Worm (Caenorhabditis elegans): Measurements from ENCODE around the gene F54C9.14.

Gene F54C9.14

DNA sequence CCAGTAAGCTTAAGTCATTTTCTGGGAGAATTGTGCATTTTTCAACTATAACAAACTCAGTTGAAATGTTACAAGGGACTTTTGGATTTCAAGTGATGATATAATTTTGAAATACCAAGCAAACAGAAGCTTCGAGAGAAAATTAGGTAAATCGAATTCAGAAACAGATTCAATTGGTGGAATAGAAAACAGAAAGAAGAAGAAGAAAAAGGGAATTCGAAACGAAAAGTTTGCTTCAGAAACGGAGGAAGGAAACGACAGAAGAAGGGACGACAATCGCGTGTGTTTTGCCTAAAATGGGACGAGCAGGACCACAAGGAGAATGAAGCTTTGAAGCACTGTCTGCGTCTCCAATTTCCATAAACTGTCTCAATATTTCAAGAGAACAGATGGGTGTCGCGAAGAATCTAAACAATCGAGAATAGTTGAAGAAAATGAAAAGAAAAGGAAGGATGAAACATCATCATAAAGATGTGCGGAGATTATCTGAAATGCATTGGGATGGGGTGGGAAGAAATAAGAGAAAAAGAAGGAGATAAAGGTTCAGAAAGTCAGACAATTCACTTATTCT, 25.6 kb downstream of the F54C9.14 start:
- TF ChIP-seq mbf-1 (tag; optimal IDR thresholded peaks at IDR 0.05) (no peak), fos-1 (tag; optimal IDR thresholded peaks at IDR 0.05) (no peak), lin-39 (tag; optimal IDR thresholded peaks at IDR 0.05) (no peak), lsy-2 (tag; optimal IDR thresholded peaks at IDR 0.05) (peak in 1 of 2 experiments; percentile 18), R02D3.7 (tag; optimal IDR thresholded peaks at IDR 0.05) (no peak), unc-55 (GFP tag; optimal IDR thresholded peaks at IDR 0.05) (peak; percentile 70), elt-1 (tag; optimal IDR thresholded peaks at IDR 0.05) (no peak), aly-2 (tag; optimal IDR thresholded peaks at IDR 0.05) (no peak), F13H6.1 (tag; optimal IDR thresholded peaks at IDR 0.05) (peak; percentile 11), gmeb-1 (tag; optimal IDR thresholded peaks at IDR 0.05) (no peak), zag-1 (tag; optimal IDR thresholded peaks at IDR 0.05) (peak; percentile 28), Y55F3AM.14 (GFP tag; optimal IDR thresholded peaks at IDR 0.05) (no peak), sem-4 (tag; optimal IDR thresholded peaks at IDR 0.05) (peak; percentile 29), crh-2 (tag; optimal IDR thresholded peaks at IDR 0.05) (no peak), nhr-23 (tag; optimal IDR thresholded peaks at IDR 0.05) (no peak), nhr-129 (tag; optimal IDR thresholded peaks at IDR 0.05) (peak; percentile 21), blmp-1 (tag; optimal IDR thresholded peaks at IDR 0.05; ENCODE audit: insufficient read depth) (no peak), ztf-11 (tag; optimal IDR thresholded peaks at IDR 0.05) (no peak), alr-1 (tag; optimal IDR thresholded peaks at IDR 0.05) (no peak), mdl-1 (tag; optimal IDR thresholded peaks at IDR 0.05) (no peak), unc-39 (tag; optimal IDR thresholded peaks at IDR 0.05) (no peak), peb-1 (tag; optimal IDR thresholded peaks at IDR 0.05) (no peak), nhr-21 (tag; optimal IDR thresholded peaks at IDR 0.05) (no peak), lin-11 (tag; optimal IDR thresholded peaks at IDR 0.05) (no peak), ama-1 (optimal IDR thresholded peaks at IDR 0.05) (no peak), nhr-77 (tag; optimal IDR thresholded peaks at IDR 0.05) (no peak), snpc-4 (tag; optimal IDR thresholded peaks at IDR 0.05) (no peak), ztf-1 (GFP tag; conservative IDR thresholded peaks at IDR 0.05) (no peak), egl-27 (tag; optimal IDR thresholded peaks at IDR 0.05) (no peak), elt-3 (tag; optimal IDR thresholded peaks at IDR 0.05) (no peak)

ce11 chrII:8588442-8588841, 26.3 kb downstream of the F54C9.14 start:
- TF ChIP-seq nhr-11 (tag; optimal IDR thresholded peaks at IDR 0.05) (no peak), lin-39 (tag; optimal IDR thresholded peaks at IDR 0.05) (peak; percentile 16), skn-1 (tag; optimal IDR thresholded peaks at IDR 0.05) (no peak), dmd-4 (tag; optimal IDR thresholded peaks at IDR 0.05) (no peak), F13H6.1 (tag; optimal IDR thresholded peaks at IDR 0.05) (no peak)

ce11 chrII:8589227-8589626, 27.1 kb downstream of the F54C9.14 start:
- no peak for TF ChIP-seq nhr-12 (tag; optimal IDR thresholded peaks at IDR 0.05)
- peak; percentile 35 for TF ChIP-seq crh-2 (tag; optimal IDR thresholded peaks at IDR 0.05)
- TF ChIP-seq gmeb-1 (tag; optimal IDR thresholded peaks at IDR 0.05) = no peak
- peak; percentile 49 for TF ChIP-seq C34F6.9 (tag; optimal IDR thresholded peaks at IDR 0.05)
- TF ChIP-seq nhr-25 (tag; optimal IDR thresholded peaks at IDR 0.05) = no peak
- TF ChIP-seq blmp-1 (tag; optimal IDR thresholded peaks at IDR 0.05; ENCODE audit: insufficient read depth) = no peak
- peak; percentile 38 for TF ChIP-seq sma-9 (GFP tag; optimal IDR thresholded peaks at IDR 0.05)
- no peak for TF ChIP-seq sma-9 (tag; optimal IDR thresholded peaks at IDR 0.05)
- no peak for TF ChIP-seq egl-27 (tag; optimal IDR thresholded peaks at IDR 0.05)
- no peak for TF ChIP-seq ztf-11 (tag; optimal IDR thresholded peaks at IDR 0.05)
- peak; percentile 40 for TF ChIP-seq zag-1 (tag; optimal IDR thresholded peaks at IDR 0.05)
- TF ChIP-seq nhr-6 (tag; optimal IDR thresholded peaks at IDR 0.05) = no peak
- TF ChIP-seq unc-55 (GFP tag; optimal IDR thresholded peaks at IDR 0.05) = peak; percentile 17
- TF ChIP-seq R02D3.7 (tag; optimal IDR thresholded peaks at IDR 0.05) = no peak
- no peak for TF ChIP-seq elt-3 (tag; optimal IDR thresholded peaks at IDR 0.05)
- no peak for TF ChIP-seq Y55F3AM.14 (GFP tag; optimal IDR thresholded peaks at IDR 0.05)
- TF ChIP-seq sma-3 (GFP tag; optimal IDR thresholded peaks at IDR 0.05) = no peak
- TF ChIP-seq ZK546.5 (tag; optimal IDR thresholded peaks at IDR 0.05) = no peak
- TF ChIP-seq lsy-2 (tag; optimal IDR thresholded peaks at IDR 0.05) = peak in 1 of 2 experiments; percentile 39
- TF ChIP-seq nhr-129 (tag; optimal IDR thresholded peaks at IDR 0.05) = no peak
- TF ChIP-seq snpc-4 (tag; optimal IDR thresholded peaks at IDR 0.05) = no peak
- no peak for TF ChIP-seq lin-39 (tag; optimal IDR thresholded peaks at IDR 0.05)
